Worm (Caenorhabditis elegans): Measurements from ENCODE around the gene sra-38.

sra-38 gene

DNA sequence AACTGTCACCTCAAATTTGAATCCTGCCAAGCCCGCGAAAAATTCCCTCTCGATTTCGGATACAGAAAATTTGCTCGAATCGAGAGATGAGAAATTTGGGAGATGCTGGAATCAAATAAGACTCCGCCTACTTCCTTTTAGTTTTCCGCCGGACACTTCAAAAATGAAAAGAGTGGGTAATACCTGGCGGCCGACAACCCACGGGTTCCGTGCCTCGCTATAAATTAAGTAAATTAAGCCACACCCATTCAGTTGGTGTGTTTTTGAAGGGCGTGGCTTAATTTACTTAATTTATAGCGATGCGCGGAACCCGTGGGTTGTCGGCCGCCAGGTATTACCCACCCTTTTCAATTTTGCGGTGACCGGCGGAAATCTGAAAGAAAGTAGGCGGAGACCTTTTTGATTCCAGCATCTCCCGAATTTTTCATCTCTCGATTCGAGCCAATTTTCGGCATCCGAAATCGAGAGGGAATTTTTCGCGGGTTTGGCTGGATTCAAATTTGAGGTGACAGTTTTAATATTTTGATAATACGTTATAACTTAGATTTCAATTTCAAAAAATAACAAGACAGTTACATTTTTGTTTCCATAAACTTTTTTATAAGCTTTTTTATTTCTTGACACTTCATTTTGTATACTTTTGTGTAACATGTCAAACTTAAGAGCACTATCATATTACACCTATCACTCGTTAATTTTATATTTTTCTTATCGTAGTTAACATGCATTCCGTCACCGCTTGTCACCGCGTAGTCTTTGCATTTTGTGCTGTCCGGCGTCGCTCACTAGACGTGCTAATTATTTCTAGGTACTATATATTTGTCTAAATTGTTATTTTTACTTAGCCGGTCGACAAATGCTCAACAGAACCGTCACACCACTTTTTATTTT is 47.0 kb upstream of the sra-38 start:
- peak; percentile 53 for TF ChIP-seq elt-2 (tag; optimal IDR thresholded peaks at IDR 0.05)
- TF ChIP-seq sox-4 (tag; optimal IDR thresholded peaks at IDR 0.05): no peak

DNA sequence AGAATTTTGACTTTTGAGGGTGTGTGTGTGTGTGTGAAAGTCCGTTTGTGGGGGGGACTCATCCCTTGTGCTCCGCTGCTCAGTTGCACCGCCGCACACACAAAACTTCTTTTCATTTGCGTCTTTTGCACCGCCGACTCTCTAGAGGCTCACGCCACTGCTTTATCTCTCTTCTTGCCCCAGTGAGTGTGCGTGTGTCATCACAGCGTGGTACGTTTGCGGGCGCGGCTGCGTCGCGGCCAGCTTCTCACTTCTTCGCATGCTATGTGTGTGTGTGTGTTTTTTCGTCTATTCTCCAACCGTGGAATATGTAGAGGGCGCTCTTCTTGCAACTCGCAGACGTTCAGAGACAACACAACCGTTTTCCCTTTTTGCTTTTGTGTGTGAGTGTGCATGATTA is 45.6 kb upstream of the sra-38 start:
- TF ChIP-seq gmeb-2 (tag; optimal IDR thresholded peaks at IDR 0.05) (peak; percentile 5), fkh-6 (tag; optimal IDR thresholded peaks at IDR 0.05) (no peak), dmd-4 (tag; optimal IDR thresholded peaks at IDR 0.05; ENCODE audit: borderline replicate concordance) (peak; percentile 13), eyg-1 (tag; optimal IDR thresholded peaks at IDR 0.05) (no peak), ceh-48 (tag; optimal IDR thresholded peaks at IDR 0.05) (no peak), unc-3 (GFP tag; conservative IDR thresholded peaks at IDR 0.05) (no peak), unc-3 (tag; optimal IDR thresholded peaks at IDR 0.05) (no peak), syd-9 (tag; optimal IDR thresholded peaks at IDR 0.05) (peak; percentile 12), pag-3 (tag; optimal IDR thresholded peaks at IDR 0.05; ENCODE audit: borderline replicate concordance) (no peak), hlh-8 (tag; optimal IDR thresholded peaks at IDR 0.05) (no peak), sox-2 (GFP tag; IDR thresholded peaks at IDR 0.05) (no peak), sox-4 (tag; optimal IDR thresholded peaks at IDR 0.05) (peak; percentile 2), Y22D7AL.16 (tag; optimal IDR thresholded peaks at IDR 0.05) (no peak), tbx-2 (tag; optimal IDR thresholded peaks at IDR 0.05) (peak; percentile 72), pqm-1 (tag; optimal IDR thresholded peaks at IDR 0.05) (no peak), ceh-6 (GFP tag; optimal IDR thresholded peaks at IDR 0.05) (peak; percentile 48), pax-1 (tag; optimal IDR thresholded peaks at IDR 0.05) (no peak), tbx-7 (tag; optimal IDR thresholded peaks at IDR 0.05) (no peak), unc-55 (GFP tag; optimal IDR thresholded peaks at IDR 0.05) (no peak), F13H6.1 (tag; optimal IDR thresholded peaks at IDR 0.05) (peak; percentile 43), ceh-45 (GFP tag; IDR thresholded peaks at IDR 0.05) (no peak), unc-86 (tag; optimal IDR thresholded peaks at IDR 0.05) (no peak), dve-1 (tag; optimal IDR thresholded peaks at IDR 0.05) (no peak), K09A11.1 (tag; optimal IDR thresholded peaks at IDR 0.05; ENCODE audit: insufficient read depth) (no peak), ztf-16 (tag; optimal IDR thresholded peaks at IDR 0.05) (no peak), C38D4.7 (GFP tag; optimal IDR thresholded peaks at IDR 0.05) (no peak), unc-42 (tag; optimal IDR thresholded peaks at IDR 0.05) (peak; percentile 55), che-1 (tag; optimal IDR thresholded peaks at IDR 0.05) (no peak), ceh-34 (tag; optimal IDR thresholded peaks at IDR 0.05) (peak; percentile 31), ref-2 (tag; optimal IDR thresholded peaks at IDR 0.05) (no peak), K02D7.2 (tag; optimal IDR thresholded peaks at IDR 0.05) (no peak), elt-4 (tag; optimal IDR thresholded peaks at IDR 0.05) (no peak), ceh-19 (GFP tag; optimal IDR thresholded peaks at IDR 0.05) (no peak), hlh-13 (GFP tag; optimal IDR thresholded peaks at IDR 0.05) (no peak), ttx-3 (tag; optimal IDR thresholded peaks at IDR 0.05) (no peak), ceh-31 (tag; optimal IDR thresholded peaks at IDR 0.05) (peak; percentile 68), hlh-6 (tag; optimal IDR thresholded peaks at IDR 0.05) (no peak), sdc-2 (tag; optimal IDR thresholded peaks at IDR 0.05) (peak; percentile 52), fkh-10 (GFP tag; optimal IDR thresholded peaks at IDR 0.05) (no peak), hlh-30 (tag; optimal IDR thresholded peaks at IDR 0.05; ENCODE audit: insufficient read depth) (no peak), T23F11.4 (GFP tag; optimal IDR thresholded peaks at IDR 0.05) (no peak), ahr-1 (tag; optimal IDR thresholded peaks at IDR 0.05) (no peak), ama-1 (optimal IDR thresholded peaks at IDR 0.05) (no peak), ets-4 (tag; optimal IDR thresholded peaks at IDR 0.05) (peak; percentile 4), madf-2 (tag; optimal IDR thresholded peaks at IDR 0.05) (peak; percentile 9), nhr-232 (tag; optimal IDR thresholded peaks at IDR 0.05) (no peak), lin-11 (tag; optimal IDR thresholded peaks at IDR 0.05) (no peak), pat-9 (tag; optimal IDR thresholded peaks at IDR 0.05) (no peak), npax-4 (tag; optimal IDR thresholded peaks at IDR 0.05) (no peak)

Data from whole organism, late embryonic.